Fruit fly (Drosophila melanogaster) whole organism, embryonic: Measurements from ENCODE around the gene AGO2.

Experiments
- Adf1 ChIP-seq: fragments of 200-800 bp; sonication (Bioruptor generic); IDR thresholded peaks from 2 replicates; pipeline ENCODE4 v1.3.6; 2022; ENCODE audit warnings: missing biosample characterization, missing genetic modification characterization
- Atf6 ChIP-seq: fragments of 200-800 bp; sonication (Bioruptor generic); IDR thresholded peaks from 2 replicates; pipeline ENCODE4 v1.3.6; 2022; ENCODE audit warnings: missing biosample characterization, missing genetic modification characterization
- Blimp-1 ChIP-seq: fragments of 200-800 bp; sonication (Bioruptor generic); optimal IDR thresholded peaks from 3 replicates; lab custom pipeline; 2018; ENCODE audit warnings: missing biosample characterization, missing genetic modification characterization, mild to moderate bottlenecking, moderate library complexity, missing genetic modification reagents
- Bteb2 ChIP-seq: fragments of 200-800 bp; sonication (Bioruptor generic); optimal IDR thresholded peaks from 2 replicates; lab custom pipeline; 2016; ENCODE audit warnings: missing biosample characterization, missing genetic modification characterization
- CG10431 ChIP-seq: fragments of 200-800 bp; sonication (Bioruptor generic); optimal IDR thresholded peaks from 3 replicates; lab custom pipeline; 2018; ENCODE audit warnings: missing biosample characterization, mild to moderate bottlenecking, missing genetic modification characterization
- CG10462 ChIP-seq: fragments of 200-800 bp; sonication (Bioruptor generic); optimal IDR thresholded peaks from 2 replicates; lab custom pipeline; 2016; ENCODE audit warnings: missing biosample characterization, missing genetic modification characterization
- CG12219 ChIP-seq: fragments of 200-800 bp; sonication (Bioruptor generic); optimal IDR thresholded peaks from 3 replicates; lab custom pipeline; 2018; ENCODE audit warnings: missing biosample characterization, mild to moderate bottlenecking, missing genetic modification characterization
- CG13296 ChIP-seq: fragments of 200-800 bp; sonication (Bioruptor generic); optimal IDR thresholded peaks from 3 replicates; lab custom pipeline; 2018; ENCODE audit warnings: missing biosample characterization, mild to moderate bottlenecking, missing genetic modification characterization
- CG15269 ChIP-seq: fragments of 200-800 bp; sonication (Bioruptor generic); optimal IDR thresholded peaks from 2 replicates; lab custom pipeline; 2018; ENCODE audit warnings: missing biosample characterization, mild to moderate bottlenecking, missing genetic modification characterization, moderate library complexity
- CG1647 ChIP-seq: fragments of 200-800 bp; sonication (Bioruptor generic); optimal IDR thresholded peaks from 3 replicates; lab custom pipeline; 2016; ENCODE audit warnings: missing biosample characterization, missing genetic modification characterization
- CG17385 ChIP-seq: fragments of 200-800 bp; sonication (Bioruptor generic); optimal IDR thresholded peaks from 3 replicates; lab custom pipeline; 2018; ENCODE audit warnings: missing biosample characterization, mild to moderate bottlenecking, missing genetic modification characterization
- CG1832 ChIP-seq: fragments of 200-800 bp; sonication (Bioruptor generic); optimal IDR thresholded peaks from 2 replicates; lab custom pipeline; 2017; ENCODE audit warnings: missing biosample characterization, mild to moderate bottlenecking, missing genetic modification characterization, inconsistent platforms
- CG18599 ChIP-seq: fragments of 200-800 bp; sonication (Bioruptor generic); optimal IDR thresholded peaks from 3 replicates; lab custom pipeline; 2017; ENCODE audit warnings: missing biosample characterization, missing genetic modification characterization, mild to moderate bottlenecking, moderate library complexity, missing genetic modification reagents
- CG2120 ChIP-seq: fragments of 200-800 bp; sonication (Bioruptor generic); optimal IDR thresholded peaks from 3 replicates; lab custom pipeline; 2016; ENCODE audit warnings: missing biosample characterization, missing genetic modification characterization
- CG30020 ChIP-seq: fragments of 200-800 bp; optimal IDR thresholded peaks from 2 replicates; lab custom pipeline; 2019; ENCODE audit warnings: missing biosample characterization, mild to moderate bottlenecking, missing genetic modification characterization, moderate library complexity
- CG6689 ChIP-seq: fragments of 200-800 bp; sonication (Bioruptor generic); IDR thresholded peaks from 2 replicates; pipeline ENCODE4 v1.3.6; 2022; ENCODE audit warnings: missing biosample characterization, missing genetic modification characterization
- CG7357 ChIP-seq: fragments of 200-800 bp; sonication (Bioruptor generic); IDR thresholded peaks from 3 replicates; pipeline ENCODE4 v1.3.6; 2022; ENCODE audit warnings: missing biosample characterization, missing genetic modification characterization
- CG7786 ChIP-seq: fragments of 200-800 bp; sonication (Bioruptor generic); optimal IDR thresholded peaks from 2 replicates; lab custom pipeline; 2016; ENCODE audit warnings: missing biosample characterization, missing genetic modification characterization
- CG9876 ChIP-seq: fragments of 200-800 bp; sonication (Bioruptor generic); optimal IDR thresholded peaks from 2 replicates; lab custom pipeline; 2016; ENCODE audit warnings: missing biosample characterization, missing genetic modification characterization
- Dll ChIP-seq: fragments of 200-800 bp; sonication (Bioruptor generic); IDR thresholded peaks from 4 replicates; pipeline ENCODE4 v1.3.6; 2022; ENCODE audit warnings: missing biosample characterization, missing genetic modification characterization; ENCODE audit not compliant: partially characterized antibody
- Elba2 ChIP-seq: fragments of 200-800 bp; sonication (Bioruptor generic); optimal IDR thresholded peaks from 3 replicates; lab custom pipeline; 2016; ENCODE audit warnings: missing biosample characterization, missing genetic modification characterization
- HLH3B ChIP-seq: fragments of 200-800 bp; sonication (Bioruptor generic); IDR thresholded peaks from 2 replicates; pipeline ENCODE4 v1.3.6; 2022; ENCODE audit warnings: missing biosample characterization, missing genetic modification characterization
- HLHmδ ChIP-seq: fragments of 200-800 bp; sonication (Bioruptor generic); optimal IDR thresholded peaks from 2 replicates; lab custom pipeline; 2018; ENCODE audit warnings: missing biosample characterization, mild to moderate bottlenecking, missing genetic modification characterization, moderate library complexity
- Hmr ChIP-seq: fragments of 200-800 bp; sonication (Bioruptor generic); optimal IDR thresholded peaks from 3 replicates; lab custom pipeline; 2017; ENCODE audit warnings: mild to moderate bottlenecking, missing biosample characterization, missing genetic modification reagents, missing genetic modification characterization
- Med ChIP-seq: fragments of 200-800 bp; sonication (Bioruptor generic); peaks from one replicate; lab custom pipeline; 2016; ENCODE audit warnings: missing biosample characterization, missing genetic modification characterization, mild to moderate bottlenecking, inconsistent platforms, moderate library complexity
- Mrtf ChIP-seq: fragments of 200-800 bp; sonication (Bioruptor generic); IDR thresholded peaks from 3 replicates; pipeline ENCODE4 v1.3.6; 2022; ENCODE audit warnings: missing biosample characterization, missing genetic modification characterization
- Optix ChIP-seq: fragments of 200-800 bp; sonication (Bioruptor generic); IDR thresholded peaks from 3 replicates; pipeline ENCODE4 v1.3.6; 2022; ENCODE audit warnings: missing biosample characterization, missing genetic modification characterization
- Pdp1 ChIP-seq, 2 experiments: fragments of 200-800 bp; sonication (Bioruptor generic); optimal IDR thresholded peaks; 3 replicates each; lab custom pipeline; 2016; ENCODE audit warnings: missing biosample characterization in 2 of 2, missing genetic modification characterization in 2 of 2, mild to moderate bottlenecking in 1 of 2, moderate library complexity in 1 of 2
- Xrp1 ChIP-seq: fragments of 200-800 bp; sonication (Bioruptor generic); IDR thresholded peaks from 2 replicates; pipeline ENCODE4 v1.3.6; 2022; ENCODE audit warnings: missing biosample characterization, missing genetic modification characterization
- bowl ChIP-seq: fragments of 200-800 bp; sonication (Bioruptor generic); IDR thresholded peaks from 2 replicates; pipeline ENCODE4 v1.3.6; 2022; ENCODE audit warnings: missing biosample characterization, missing genetic modification characterization
- chinmo ChIP-seq: fragments of 200-800 bp; sonication (Bioruptor generic); IDR thresholded peaks from 4 replicates; pipeline ENCODE4 v1.3.6; 2022; ENCODE audit warnings: missing biosample characterization, missing genetic modification characterization; ENCODE audit not compliant: partially characterized antibody
- ci ChIP-seq: fragments of 200-800 bp; sonication (Bioruptor generic); IDR thresholded peaks from 3 replicates; pipeline ENCODE4 v1.3.6; 2022; ENCODE audit warnings: missing biosample characterization, missing genetic modification characterization
- dan ChIP-seq: fragments of 200-800 bp; sonication (Bioruptor generic); IDR thresholded peaks from 2 replicates; pipeline ENCODE4 v1.3.6; 2022; ENCODE audit warnings: missing biosample characterization, missing genetic modification characterization
- emc ChIP-seq: fragments of 200-800 bp; sonication (Bioruptor generic); optimal IDR thresholded peaks from 2 replicates; lab custom pipeline; 2016; ENCODE audit warnings: missing biosample characterization, missing genetic modification characterization
- esg ChIP-seq: fragments of 200-800 bp; sonication (Bioruptor generic); conservative IDR thresholded peaks from 2 replicates; pipeline ENCODE4 v1.3.6; 2022; ENCODE audit warnings: missing biosample characterization, missing genetic modification characterization
- exex ChIP-seq: fragments of 200-800 bp; sonication (Bioruptor generic); optimal IDR thresholded peaks from 4 replicates; lab custom pipeline; 2018; ENCODE audit warnings: missing biosample characterization, mild to moderate bottlenecking, missing genetic modification characterization, moderate library complexity
- gro ChIP-seq: fragments of 200-800 bp; sonication (Bioruptor generic); optimal IDR thresholded peaks from 2 replicates; lab custom pipeline; 2016; ENCODE audit warnings: missing biosample characterization, missing genetic modification characterization
- hbn ChIP-seq: fragments of 200-800 bp; sonication (Bioruptor generic); IDR thresholded peaks from 2 replicates; pipeline ENCODE4 v1.3.6; 2022; ENCODE audit warnings: missing biosample characterization, missing genetic modification characterization; ENCODE audit not compliant: partially characterized antibody
- her ChIP-seq: fragments of 200-800 bp; sonication (Bioruptor generic); optimal IDR thresholded peaks from 2 replicates; lab custom pipeline; 2016; ENCODE audit warnings: missing biosample characterization, missing genetic modification characterization
- insv ChIP-seq, 2 experiments: fragments of 200-800 bp; sonication (Bioruptor generic); optimal IDR thresholded peaks; 3 replicates each; lab custom pipeline; 2016 to 2018; ENCODE audit warnings: missing biosample characterization in 2 of 2, missing genetic modification characterization in 2 of 2
- mam ChIP-seq: fragments of 200-800 bp; sonication (Bioruptor generic); optimal IDR thresholded peaks from 3 replicates; lab custom pipeline; 2016; ENCODE audit warnings: missing biosample characterization, missing genetic modification characterization
- mld ChIP-seq: fragments of 200-800 bp; sonication (Bioruptor generic); IDR thresholded peaks from 3 replicates; pipeline ENCODE4 v1.3.6; 2022; ENCODE audit warnings: missing biosample characterization, missing genetic modification characterization; ENCODE audit not compliant: partially characterized antibody
- pita ChIP-seq: fragments of 200-800 bp; sonication (Bioruptor generic); optimal IDR thresholded peaks from 2 replicates; lab custom pipeline; 2017; ENCODE audit warnings: missing biosample characterization, mild to moderate bottlenecking, missing genetic modification characterization
- sens-2 ChIP-seq: fragments of 200-800 bp; sonication (Bioruptor generic); IDR thresholded peaks from 2 replicates; pipeline ENCODE4 v1.3.6; 2022; ENCODE audit warnings: missing biosample characterization, missing genetic modification characterization
- sqz ChIP-seq: fragments of 200-800 bp; sonication (Bioruptor generic); optimal IDR thresholded peaks from 3 replicates; lab custom pipeline; 2018; ENCODE audit warnings: missing biosample characterization, mild to moderate bottlenecking, missing genetic modification characterization
- sug ChIP-seq: fragments of 200-800 bp; optimal IDR thresholded peaks from 2 replicates; lab custom pipeline; 2019; ENCODE audit warnings: missing biosample characterization, mild to moderate bottlenecking, missing genetic modification characterization, moderate library complexity
- tio ChIP-seq: fragments of 200-800 bp; sonication (Bioruptor generic); optimal IDR thresholded peaks from 2 replicates; lab custom pipeline; 2017; ENCODE audit warnings: missing biosample characterization, missing genetic modification characterization, inconsistent platforms
- wek ChIP-seq: fragments of 200-800 bp; sonication (Bioruptor generic); optimal IDR thresholded peaks from 3 replicates; lab custom pipeline; 2018; ENCODE audit warnings: missing biosample characterization, mild to moderate bottlenecking, missing genetic modification characterization, moderate library complexity

The AGO2 gene

dm6 chr3L:15587445-15588381 lies 33.8 kb downstream of the AGO2 start, which contains the start of gene CG7656 (continued):
- TF ChIP-seq Atf6 (GFP tag; lab: Robert Waterston, UW) (peak; percentile 37; the same call in 1 of the 2 replicates), Blimp-1 (GFP tag; lab: Kevin White, UChicago) (no peak), CG15269 (tag; lab: Kevin White, UChicago) (peak; percentile 20), Dll (0 out of 4 replicates have a peak, but pooled peaks have one; percentile 17), Pdp1 (GFP tag; optimal IDR thresholded peaks at IDR 0.05; lab: Kevin White, UChicago) (peak; percentile 64 to 76), HLH3B (GFP tag; lab: Robert Waterston, UW) (no peak), sens-2 (GFP tag; lab: Robert Waterston, UW) (no peak), Bteb2 (GFP tag; lab: Kevin White, UChicago) (peak; percentile 2), HLHmδ (GFP tag; lab: Kevin White, UChicago) (peak; percentile 40), CG13296 (GFP tag; lab: Kevin White, UChicago) (no peak), sug (no peak), Hmr (GFP tag; lab: Kevin White, UChicago) (peak; percentile 58), Xrp1 (GFP tag; lab: Robert Waterston, UW) (peak; percentile 61; the same call in 1 of the 2 replicates), CG17385 (GFP tag; lab: Kevin White, UChicago) (peak; percentile 27), insv (GFP tag; optimal IDR thresholded peaks at IDR 0.05; lab: Kevin White, UChicago) (no peak), CG1832 (no peak), emc (GFP tag; lab: Kevin White, UChicago) (peak; percentile 47), pita (no peak), exex (tag; lab: Kevin White, UChicago) (no peak), her (GFP tag; lab: Kevin White, UChicago) (peak; percentile 76), wek (GFP tag; lab: Kevin White, UChicago) (peak; percentile 17), CG12219 (GFP tag; lab: Kevin White, UChicago) (peak; percentile 16), ci (peak; percentile 82), CG7357 (no peak), CG10462 (GFP tag; lab: Kevin White, UChicago) (peak; percentile 33), CG1647 (peak; percentile 80), mld (GFP tag; lab: Robert Waterston, UW) (no peak), CG9876 (GFP tag; lab: Kevin White, UChicago) (peak; percentile 73), hbn (GFP tag; lab: Robert Waterston, UW) (no peak), chinmo (GFP tag; lab: Robert Waterston, UW) (0 out of 4 replicates have a peak, but pooled peaks have one; percentile 72), Elba2 (no peak), mam (GFP tag; lab: Kevin White, UChicago) (peak; percentile 89), tio (GFP tag; lab: Kevin White, UChicago) (no peak), CG18599 (GFP tag; lab: Kevin White, UChicago) (no peak), esg (GFP tag; lab: Robert Waterston, UW) (no peak), CG30020 (tag; lab: Kevin White, UChicago) (no peak), gro (GFP tag; lab: Kevin White, UChicago) (peak; percentile 88), Optix (GFP tag; lab: Robert Waterston, UW) (peak; percentile 48; the same call in 2 of the 3 replicates), dan (GFP tag; lab: Robert Waterston, UW) (no peak), CG7786 (peak; percentile 75), Mrtf (GFP tag; lab: Robert Waterston, UW) (peak; percentile 54; the same call in 2 of the 3 replicates), CG6689 (peak; percentile 100), Adf1 (GFP tag; lab: Robert Waterston, UW) (no peak), bowl (peak; percentile 39; the same call in 1 of the 2 replicates), sqz (no peak), CG10431 (no peak), CG2120 (GFP tag; lab: Kevin White, UChicago) (peak; percentile 82), Med (GFP tag; lab: Kevin White, UChicago) (peak; percentile 98)
